Fruit fly (Drosophila melanogaster): Measurements from ENCODE around the gene tow.

Gene tow

dm6 chr3L:6998692-6999091 is 56.0 kb downstream of the tow start, which contains the start of gene Mp:
TSS of gene Mp (plus strand) at chr3L:6998843.
- no peak for TF ChIP-seq noc (tag; optimal IDR thresholded peaks at IDR 0.05)

All from whole organism, larva.